Worm (Caenorhabditis elegans) whole organism, L2 larva: ENCODE data around the gene C27D6.3.

Experiments used
- C34F6.9 ChIP-seq: fragments of 150-350 bp; optimal IDR thresholded peaks from 2 replicates; lab custom pipeline; 2014; ENCODE audit warnings: missing biosample characterization, missing genetic modification characterization
- F13H6.1 ChIP-seq: sonication (generic microtip); optimal IDR thresholded peaks from 2 replicates; lab custom pipeline; 2016; ENCODE audit warnings: missing genetic modification characterization, missing compliant biosample characterization
- ceh-82 ChIP-seq: fragments of 150-350 bp; optimal IDR thresholded peaks from 2 replicates; lab custom pipeline; 2014; ENCODE audit warnings: missing biosample characterization, missing genetic modification characterization
- crh-2 ChIP-seq: sonication (generic microtip); optimal IDR thresholded peaks from 2 replicates; lab custom pipeline; 2017; ENCODE audit warnings: missing biosample characterization, missing genetic modification characterization
- gmeb-1 ChIP-seq: fragments of 150-350 bp; optimal IDR thresholded peaks from 2 replicates; lab custom pipeline; 2014; ENCODE audit warnings: missing biosample characterization, missing genetic modification characterization
- lin-11 ChIP-seq: fragments of 150-350 bp; sonication (generic microtip); optimal IDR thresholded peaks from 2 replicates; lab custom pipeline; 2014; ENCODE audit warnings: missing biosample characterization, missing genetic modification characterization, inconsistent platforms, mixed read lengths
- lin-13 ChIP-seq: fragments of 150-350 bp; optimal IDR thresholded peaks from 2 replicates; lab custom pipeline; 2014; ENCODE audit warnings: missing biosample characterization, missing genetic modification reagents, missing genetic modification characterization
- lin-39 ChIP-seq: fragments of 150-350 bp; optimal IDR thresholded peaks from 2 replicates; lab custom pipeline; 2014; ENCODE audit warnings: missing biosample characterization, missing genetic modification reagents, missing genetic modification characterization
- mab-5 ChIP-seq: fragments of 150-350 bp; optimal IDR thresholded peaks from 2 replicates; lab custom pipeline; 2014; ENCODE audit warnings: missing biosample characterization, missing genetic modification characterization
- nhr-10 ChIP-seq: sonication (generic microtip); optimal IDR thresholded peaks from 2 replicates; lab custom pipeline; 2017; ENCODE audit warnings: missing biosample characterization, missing genetic modification characterization
- nhr-129 ChIP-seq: fragments of 150-350 bp; optimal IDR thresholded peaks from 2 replicates; lab custom pipeline; 2014; ENCODE audit warnings: missing biosample characterization, missing genetic modification characterization
- nhr-23 ChIP-seq: fragments of 150-350 bp; optimal IDR thresholded peaks from 2 replicates; lab custom pipeline; 2014; ENCODE audit warnings: missing biosample characterization, missing genetic modification reagents, missing genetic modification characterization
- nhr-25 ChIP-seq: fragments of 150-350 bp; sonication (generic microtip); optimal IDR thresholded peaks from 3 replicates; lab custom pipeline; 2014; ENCODE audit warnings: missing biosample characterization, missing genetic modification characterization
- nhr-6 ChIP-seq: fragments of 150-350 bp; optimal IDR thresholded peaks from 2 replicates; lab custom pipeline; 2014; ENCODE audit warnings: missing biosample characterization, missing genetic modification characterization
- nhr-77 ChIP-seq: fragments of 150-350 bp; optimal IDR thresholded peaks from 2 replicates; lab custom pipeline; 2014; ENCODE audit warnings: missing biosample characterization, missing genetic modification characterization
- peb-1 ChIP-seq: fragments of 150-350 bp; optimal IDR thresholded peaks from 2 replicates; lab custom pipeline; 2014; ENCODE audit warnings: missing biosample characterization, missing genetic modification characterization
- skn-1 ChIP-seq: sonication (generic microtip); optimal IDR thresholded peaks from 2 replicates; lab custom pipeline; 2017; ENCODE audit warnings: missing biosample characterization, missing genetic modification characterization
- sma-3 ChIP-seq: sonication (generic microtip); optimal IDR thresholded peaks from 2 replicates; lab custom pipeline; 2016; ENCODE audit warnings: missing genetic modification reagents, missing genetic modification characterization, missing compliant biosample characterization
- sma-9 ChIP-seq, 2 experiments: fragments of 150-350 bp in 1 of 2; sonication (generic microtip) in 1 of 2; optimal IDR thresholded peaks; 2 replicates each; lab custom pipeline; 2014 to 2016; ENCODE audit warnings: missing genetic modification characterization in 2 of 2, mild to moderate bottlenecking in 1 of 2, missing biosample characterization in 1 of 2, missing compliant biosample characterization in 1 of 2, missing genetic modification reagents in 1 of 2, moderate library complexity in 1 of 2
- unc-39 ChIP-seq: fragments of 150-350 bp; optimal IDR thresholded peaks from 2 replicates; lab custom pipeline; 2014; ENCODE audit warnings: missing biosample characterization, missing genetic modification characterization
- unc-55 ChIP-seq: fragments of 150-350 bp; sonication (generic microtip); optimal IDR thresholded peaks from 3 replicates; lab custom pipeline; 2014; ENCODE audit warnings: missing biosample characterization, missing genetic modification reagents, missing genetic modification characterization
- zag-1 ChIP-seq: fragments of 150-350 bp; optimal IDR thresholded peaks from 2 replicates; lab custom pipeline; 2014; ENCODE audit warnings: missing biosample characterization, missing genetic modification characterization
- ztf-11 ChIP-seq: sonication (generic microtip); optimal IDR thresholded peaks from 2 replicates; lab custom pipeline; 2017; ENCODE audit warnings: missing biosample characterization, missing genetic modification characterization

Gene C27D6.3

DNA sequence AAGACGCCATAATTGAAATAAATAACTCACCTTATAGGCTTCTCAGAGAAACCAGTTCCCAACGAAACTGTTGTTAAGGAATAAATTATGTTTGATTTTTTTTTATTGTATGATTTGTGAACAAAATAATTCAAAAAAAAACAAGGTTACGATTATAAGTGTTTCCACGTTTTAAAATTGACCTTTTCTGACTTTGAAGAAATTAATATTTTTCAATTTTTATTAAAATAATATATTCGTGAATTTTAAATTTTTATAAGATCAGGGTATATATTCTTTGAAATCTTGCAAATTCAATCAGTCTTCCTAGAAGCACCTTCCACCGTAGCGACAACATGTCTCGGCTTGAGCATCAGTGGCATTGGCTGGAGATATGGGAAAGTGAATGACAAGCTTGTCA lies at the start of gene C27D6.3:
TSS of gene C27D6.3 (minus strand) at position 101 of the 400 bp plus-strand sequence.
- TF ChIP-seq nhr-129 (no peak), nhr-77 (tag; lab: Kevin White, UChicago) (no peak), nhr-6 (tag; lab: Kevin White, UChicago) (no peak), ceh-82 (tag; lab: Kevin White, UChicago) (no peak), sma-9 (GFP tag; optimal IDR thresholded peaks at IDR 0.05; lab: Kevin White, UChicago) (no peak), sma-9 (tag; optimal IDR thresholded peaks at IDR 0.05; lab: Kevin White, UChicago) (no peak), gmeb-1 (tag; lab: Kevin White, UChicago) (no peak), mab-5 (tag; lab: Kevin White, UChicago) (no peak)

DNA sequence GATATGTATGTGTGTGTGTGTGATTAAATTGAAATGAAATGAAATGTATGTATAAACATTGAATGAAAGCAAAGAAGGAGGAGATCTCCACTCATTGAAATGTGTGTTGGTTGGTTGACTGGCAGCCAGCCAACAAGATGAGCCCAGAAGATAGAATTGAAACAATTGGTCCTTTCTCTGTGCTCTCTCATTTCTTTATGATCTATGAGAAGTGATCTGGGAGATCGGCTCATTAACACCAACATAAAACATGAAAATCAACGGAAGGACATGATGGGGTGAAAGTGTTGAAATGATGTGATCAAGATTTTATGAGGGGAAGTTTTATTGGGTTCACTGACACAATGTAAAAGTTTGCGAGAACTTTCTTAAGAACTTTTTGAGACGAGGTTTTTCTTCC lies 48.6 kb upstream of the C27D6.3 start:
- peak; percentile 0 for TF ChIP-seq mab-5 (tag; lab: Kevin White, UChicago)
- no peak for TF ChIP-seq unc-39 (tag; lab: Kevin White, UChicago)
- TF ChIP-seq nhr-129: peak; percentile 14

DNA sequence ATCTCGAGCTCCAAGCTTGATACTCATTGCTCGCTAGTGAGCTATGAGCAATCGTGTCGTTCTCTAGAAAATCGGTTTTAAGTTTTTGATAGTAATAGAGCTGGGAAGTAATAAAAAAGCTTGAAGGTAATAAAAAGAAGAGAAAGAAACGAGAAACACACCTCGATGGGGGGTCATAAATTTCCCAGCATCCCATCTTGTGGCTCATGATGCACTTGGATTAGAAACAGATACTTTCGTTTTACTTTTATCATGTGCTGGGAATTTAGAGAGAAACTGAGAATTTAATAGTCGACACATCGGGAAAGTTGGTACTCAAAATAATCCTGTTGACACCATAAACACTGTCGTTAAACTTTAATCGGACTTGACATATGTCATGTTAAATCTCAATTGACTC lies 46.4 kb upstream of the C27D6.3 start:
- TF ChIP-seq gmeb-1 (tag; lab: Kevin White, UChicago) (no peak), mab-5 (tag; lab: Kevin White, UChicago) (peak; percentile 47), lin-39 (tag; lab: Kevin White, UChicago) (no peak), nhr-23 (tag; lab: Kevin White, UChicago) (no peak), sma-9 (GFP tag; optimal IDR thresholded peaks at IDR 0.05; lab: Kevin White, UChicago) (peak; percentile 38), sma-9 (tag; optimal IDR thresholded peaks at IDR 0.05; lab: Kevin White, UChicago) (no peak)
- TF ChIP-seq, all 48 proteins: peak for 2

DNA sequence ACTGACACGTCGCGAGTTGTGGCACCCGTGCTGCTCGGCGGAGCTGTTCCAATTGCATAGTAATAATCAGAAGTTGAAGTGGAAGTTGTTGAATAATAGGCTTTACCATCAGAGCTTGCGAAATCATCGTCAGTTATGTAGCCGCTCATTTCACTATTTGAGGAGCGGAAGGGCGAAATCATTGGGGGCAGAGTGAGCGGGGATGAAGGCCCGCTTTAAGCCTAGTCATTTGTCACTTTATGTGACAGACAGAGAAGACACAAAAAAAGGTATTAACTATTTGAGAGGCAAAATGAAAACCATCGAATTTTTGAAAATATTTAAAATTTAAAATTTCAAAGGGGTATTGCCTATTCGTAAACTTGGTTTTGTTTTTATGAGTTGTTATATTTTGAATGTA lies 44.1 kb upstream of the C27D6.3 start:
- TF ChIP-seq unc-55 (GFP tag; lab: Kevin White, UChicago) (peak; percentile 30), mab-5 (tag; lab: Kevin White, UChicago) (peak; percentile 20), sma-3 (GFP tag; lab: Kevin White, UChicago) (no peak), nhr-10 (tag; lab: Kevin White, UChicago) (no peak), skn-1 (tag; lab: Kevin White, UChicago) (no peak)

DNA sequence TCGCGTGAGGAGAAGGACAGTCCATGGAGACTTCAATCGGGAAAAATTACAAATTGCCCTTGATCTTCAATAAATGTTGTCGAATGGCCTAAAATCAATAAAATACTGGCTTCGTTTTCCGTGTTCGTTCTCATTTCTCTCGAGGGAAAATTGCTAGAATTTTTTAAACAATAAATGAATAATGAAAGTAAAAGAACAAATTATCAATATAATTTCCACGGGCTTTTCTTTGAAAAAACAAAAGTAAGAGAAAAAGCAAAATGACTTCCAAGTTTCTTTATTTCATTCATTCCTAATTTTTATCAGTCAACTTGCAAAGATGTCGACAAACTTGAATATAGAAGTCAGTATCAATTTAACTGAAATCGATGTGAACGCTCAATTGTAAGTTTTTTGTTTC lies 38.4 kb upstream of the C27D6.3 start, which contains the start of gene C34F11.1:
TSS of gene C34F11.1 (plus strand) at position 301 of the 400 bp plus-strand sequence.
- TF ChIP-seq lin-13 (GFP tag; lab: Kevin White, UChicago) (no peak), ceh-82 (tag; lab: Kevin White, UChicago) (no peak), lin-11 (tag; lab: Kevin White, UChicago) (no peak), crh-2 (no peak), peb-1 (tag; lab: Kevin White, UChicago) (no peak), F13H6.1 (no peak)
- TF ChIP-seq, all 48 proteins: peak for 0

DNA sequence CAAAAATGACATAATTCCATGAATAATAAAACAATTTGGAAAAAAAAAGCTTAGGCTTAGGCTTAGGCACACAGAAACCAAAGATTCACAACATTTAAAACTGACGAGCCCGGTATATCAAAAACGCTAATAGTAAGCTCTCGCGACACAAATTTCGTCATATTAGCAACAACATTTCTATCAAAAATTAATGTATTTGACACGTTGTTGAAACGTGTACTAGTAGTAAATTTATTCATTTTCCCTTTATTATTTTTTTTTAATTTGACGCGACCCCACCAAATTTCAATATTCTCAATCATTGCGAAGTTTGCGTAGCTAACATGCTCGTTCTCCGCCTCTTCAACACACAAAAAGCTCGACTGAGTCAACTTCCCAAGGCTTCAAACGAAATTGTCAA lies 37.7 kb upstream of the C27D6.3 start, which contains the start of gene C34F11.2:
TSS of gene C34F11.2 (plus strand) at position 301 of the 400 bp plus-strand sequence.
- TF ChIP-seq unc-39 (tag; lab: Kevin White, UChicago): no peak
- no peak for TF ChIP-seq nhr-10 (tag; lab: Kevin White, UChicago)
- no peak for TF ChIP-seq sma-3 (GFP tag; lab: Kevin White, UChicago)
- TF ChIP-seq C34F6.9 (tag; lab: Kevin White, UChicago): no peak
- TF ChIP-seq sma-9 (GFP tag; optimal IDR thresholded peaks at IDR 0.05; lab: Kevin White, UChicago): no peak
- TF ChIP-seq sma-9 (tag; optimal IDR thresholded peaks at IDR 0.05; lab: Kevin White, UChicago): no peak

DNA sequence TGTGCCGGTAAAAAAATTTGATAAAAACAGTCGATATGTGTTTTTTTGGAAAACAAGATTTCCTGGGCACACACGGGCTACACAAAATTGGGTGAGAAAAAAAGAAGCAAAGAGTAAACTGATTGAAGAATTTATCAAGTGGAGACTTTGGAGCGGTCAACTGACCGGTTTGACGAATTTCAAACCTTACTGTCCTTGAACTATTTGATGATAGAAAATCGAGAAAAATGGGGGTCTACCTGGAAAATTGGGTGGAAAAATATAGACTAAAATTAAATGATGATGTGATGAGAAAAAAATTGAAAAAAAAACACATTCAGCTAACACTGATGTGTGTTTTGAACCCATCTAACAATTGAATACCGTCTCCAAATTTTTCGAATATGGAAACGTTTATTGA lies 36.6 kb upstream of the C27D6.3 start, which contains the start of gene C34F11.8:
TSS of gene C34F11.8 (minus strand) at position 135 of the 400 bp plus-strand sequence.
- peak; percentile 1 for TF ChIP-seq sma-3 (GFP tag; lab: Kevin White, UChicago)
- peak; percentile 43 for TF ChIP-seq nhr-25 (tag; lab: Kevin White, UChicago)
- no peak for TF ChIP-seq lin-11 (tag; lab: Kevin White, UChicago)

DNA sequence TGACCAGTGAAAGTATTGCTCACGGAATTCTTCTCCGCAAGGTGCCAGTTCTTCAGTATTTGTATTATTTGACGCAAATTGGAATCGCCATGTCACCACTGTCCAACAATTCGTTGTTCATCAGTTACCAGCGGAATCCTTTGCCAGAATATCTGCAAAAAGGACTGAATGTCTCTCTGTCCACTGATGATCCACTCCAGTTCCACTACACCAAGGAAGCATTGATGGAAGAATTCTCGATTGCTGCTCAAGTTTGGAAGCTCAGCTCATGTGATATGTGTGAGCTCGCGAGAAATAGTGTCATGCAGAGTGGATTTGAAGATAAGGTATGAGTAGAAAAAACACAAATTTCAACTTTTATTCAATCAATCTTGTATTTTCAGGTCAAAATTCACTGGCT lies 34.9 kb upstream of the C27D6.3 start:
- TF ChIP-seq lin-11 (tag; lab: Kevin White, UChicago) (no peak), sma-3 (GFP tag; lab: Kevin White, UChicago) (peak; percentile 32), skn-1 (tag; lab: Kevin White, UChicago) (no peak), zag-1 (tag; lab: Kevin White, UChicago) (no peak), ztf-11 (no peak)
